Fruit fly (Drosophila melanogaster) Kc167 (cell line): ENCODE measurements around the gene Rabex-5.

ENCODE experiments used
- h ChIP-seq: fragments of >200 bp; optimal IDR thresholded peaks from 3 replicates; lab custom pipeline; 2018; ENCODE audit warnings: missing external identifiers
- psq ChIP-seq: fragments of >200 bp; optimal IDR thresholded peaks from 2 replicates; lab custom pipeline; 2017; ENCODE audit warnings: missing external identifiers
- ttk ChIP-seq: sonication (Bioruptor generic); optimal IDR thresholded peaks from 2 replicates; lab custom pipeline; 2017; ENCODE audit warnings: missing external identifiers

DNA sequence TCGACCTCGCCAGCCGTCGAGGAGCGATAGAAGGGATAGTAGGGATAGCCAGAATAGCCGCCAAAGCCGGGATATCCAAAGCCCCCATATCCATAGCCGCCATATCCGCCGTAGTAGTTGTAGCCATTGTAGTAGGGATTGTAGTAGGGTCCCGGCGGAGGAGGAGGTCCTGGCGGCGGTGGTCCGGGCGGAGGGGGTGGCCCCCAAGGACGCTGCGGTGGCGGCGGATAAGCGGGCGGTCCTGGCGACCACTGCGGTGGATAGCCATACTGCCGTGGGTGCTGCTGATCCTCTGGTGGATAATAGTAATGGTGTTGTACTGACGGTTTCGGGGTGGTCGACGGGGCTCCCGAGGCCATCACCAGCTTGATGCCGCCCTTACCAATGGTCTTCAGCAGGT is 26.4 kb downstream of the Rabex-5 start:
- TF ChIP-seq psq (lab: Kevin White, UChicago) (no peak), h (lab: Kevin White, UChicago) (no peak), ttk (lab: Kevin White, UChicago) (no peak)
